Fruit fly (Drosophila melanogaster) whole organism: ENCODE measurements around the gene CG4496.

Experiments
- CG8478 ChIP-seq: fragments of >200 bp; optimal IDR thresholded peaks from 2 replicates; lab custom pipeline; 2018; ENCODE audit warnings: inconsistent platforms
- Dll ChIP-seq: fragments of >200 bp; optimal IDR thresholded peaks from 2 replicates; lab custom pipeline; 2017
- EcR ChIP-seq, 2 experiments: fragments of >200 bp; optimal IDR thresholded peaks; 2 replicates each; lab custom pipeline; 2017; ENCODE audit warnings: missing biosample characterization in 2 of 2, missing genetic modification characterization in 2 of 2, missing genetic modification reagents in 2 of 2
- pan ChIP-seq: fragments of >200 bp; optimal IDR thresholded peaks from 2 replicates; lab custom pipeline; 2017
- psq ChIP-seq: fragments of >200 bp; optimal IDR thresholded peaks from 2 replicates; lab custom pipeline; 2017
- usp ChIP-seq: fragments of >200 bp; optimal IDR thresholded peaks from 2 replicates; lab custom pipeline; 2017; ENCODE audit warnings: missing biosample characterization, missing genetic modification characterization, mixed read lengths

The CG4496 gene

dm6 chr2L:7214885-7215284, 25.1 kb upstream of the CG4496 start:
- no peak for TF ChIP-seq CG8478 (lab: Kevin White, UChicago)
- no peak for TF ChIP-seq Dll (lab: Kevin White, UChicago)
- TF ChIP-seq psq (lab: Kevin White, UChicago): no peak
- TF ChIP-seq usp (GFP tag; lab: Kevin White, UChicago): no peak
- no peak for TF ChIP-seq pan (lab: Kevin White, UChicago)
- TF ChIP-seq EcR (GFP tag; optimal IDR thresholded peaks at IDR 0.05; lab: Kevin White, UChicago): no peak

DNA sequence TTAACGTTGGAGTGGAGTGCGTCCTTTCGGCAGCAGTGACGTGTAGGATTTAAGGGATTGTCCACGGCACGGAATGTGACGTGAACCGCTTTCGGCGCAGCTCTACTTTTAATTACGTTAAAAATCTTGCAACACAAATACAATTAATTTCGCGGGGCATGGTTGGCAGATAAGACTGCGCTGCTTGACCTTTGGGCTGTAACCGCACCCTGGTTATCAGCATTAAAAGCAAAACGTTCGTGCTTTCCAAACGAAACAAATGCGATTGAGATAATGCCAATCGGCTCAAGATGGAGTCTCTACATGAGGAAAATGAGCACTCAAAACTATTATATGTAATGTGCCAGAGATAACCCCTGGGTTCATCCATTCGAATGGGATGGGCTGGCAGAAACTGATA, 23.7 kb upstream of the CG4496 start:
- TF ChIP-seq usp (GFP tag; lab: Kevin White, UChicago) (no peak), EcR (GFP tag; optimal IDR thresholded peaks at IDR 0.05; lab: Kevin White, UChicago) (no peak), psq (lab: Kevin White, UChicago) (no peak), Dll (lab: Kevin White, UChicago) (no peak), pan (lab: Kevin White, UChicago) (no peak), CG8478 (lab: Kevin White, UChicago) (no peak)

DNA sequence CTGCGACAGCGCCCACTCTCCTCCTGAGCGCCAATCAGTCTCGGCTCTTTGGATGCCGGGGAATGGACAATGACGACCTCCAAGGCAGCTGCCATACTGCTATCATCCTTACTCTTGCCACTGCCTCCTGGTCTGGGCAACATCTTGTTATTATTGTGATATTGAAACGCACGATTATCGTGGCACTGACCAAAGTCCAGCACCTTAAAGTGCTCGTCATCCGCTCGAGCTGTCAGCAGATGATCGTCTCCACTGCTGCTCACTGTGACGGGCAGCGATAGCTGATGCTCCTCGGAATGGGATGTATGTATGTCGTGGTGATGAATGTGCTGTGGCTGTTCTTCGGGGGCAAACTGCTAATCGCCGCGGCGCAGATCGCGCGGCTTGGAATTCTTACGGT, 17.9 kb upstream of the CG4496 start:
- no peak for TF ChIP-seq psq (lab: Kevin White, UChicago)
- TF ChIP-seq usp (GFP tag; lab: Kevin White, UChicago): no peak
- no peak for TF ChIP-seq EcR (GFP tag; optimal IDR thresholded peaks at IDR 0.05; lab: Kevin White, UChicago)
- no peak for TF ChIP-seq CG8478 (lab: Kevin White, UChicago)

- TF ChIP-seq Dll (lab: Kevin White, UChicago) (no peak), pan (lab: Kevin White, UChicago) (no peak), psq (lab: Kevin White, UChicago) (no peak), CG8478 (lab: Kevin White, UChicago) (no peak), EcR (GFP tag; optimal IDR thresholded peaks at IDR 0.05; lab: Kevin White, UChicago) (no peak), usp (GFP tag; lab: Kevin White, UChicago) (no peak)
Measured at dm6 chr2L:7204172-7204482, 14.3 kb upstream of the CG4496 start, which contains the start of gene CG4502. Gene CG4502 (minus strand): TSS chr2L:7204264.

dm6 chr2L:7203411-7204171, 13.8 kb upstream of the CG4496 start:
- TF ChIP-seq usp (GFP tag; lab: Kevin White, UChicago): no peak
- no peak for TF ChIP-seq psq (lab: Kevin White, UChicago)
- TF ChIP-seq EcR (GFP tag; optimal IDR thresholded peaks at IDR 0.05; lab: Kevin White, UChicago): no peak
- no peak for TF ChIP-seq pan (lab: Kevin White, UChicago)
- TF ChIP-seq Dll (lab: Kevin White, UChicago): no peak
- TF ChIP-seq CG8478 (lab: Kevin White, UChicago): no peak

dm6 chr2L:7200168-7200567, 10.4 kb upstream of the CG4496 start:
- TF ChIP-seq pan (lab: Kevin White, UChicago) (no peak), usp (GFP tag; lab: Kevin White, UChicago) (no peak)

DNA sequence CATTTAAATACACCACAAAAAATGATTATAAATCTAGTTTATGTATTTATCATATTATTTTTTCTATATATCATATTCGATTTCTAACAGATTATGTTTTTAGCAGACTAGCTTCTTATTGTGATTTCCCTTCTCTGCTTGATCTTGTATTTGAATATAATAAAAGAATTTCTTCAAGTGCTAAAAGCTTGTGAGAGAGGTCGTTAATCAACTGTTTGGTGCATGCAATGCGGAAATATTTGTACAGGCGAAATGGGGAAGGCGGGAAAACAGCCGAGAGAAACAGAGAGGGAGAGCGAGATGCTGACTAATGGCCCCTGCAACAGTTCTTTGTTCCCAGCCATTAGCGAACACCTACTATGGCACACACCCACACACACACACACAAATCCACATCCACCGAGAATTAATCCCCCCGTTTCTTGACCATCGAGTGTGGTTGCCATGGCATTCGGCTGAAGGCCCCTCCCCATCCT, 9.9 kb upstream of the CG4496 start:
- TF ChIP-seq pan (lab: Kevin White, UChicago) (no peak), psq (lab: Kevin White, UChicago) (no peak), Dll (lab: Kevin White, UChicago) (no peak), EcR (GFP tag; optimal IDR thresholded peaks at IDR 0.05; lab: Kevin White, UChicago) (peak in 1 of 2 experiments; percentile 37), usp (GFP tag; lab: Kevin White, UChicago) (no peak), CG8478 (lab: Kevin White, UChicago) (no peak)

- TF ChIP-seq CG8478 (lab: Kevin White, UChicago) (no peak), EcR (GFP tag; optimal IDR thresholded peaks at IDR 0.05; lab: Kevin White, UChicago) (no peak), usp (GFP tag; lab: Kevin White, UChicago) (no peak), Dll (lab: Kevin White, UChicago) (no peak), pan (lab: Kevin White, UChicago) (no peak), psq (lab: Kevin White, UChicago) (no peak)
Measured at dm6 chr2L:7198618-7199017, 8.8 kb upstream of the CG4496 start.

DNA sequence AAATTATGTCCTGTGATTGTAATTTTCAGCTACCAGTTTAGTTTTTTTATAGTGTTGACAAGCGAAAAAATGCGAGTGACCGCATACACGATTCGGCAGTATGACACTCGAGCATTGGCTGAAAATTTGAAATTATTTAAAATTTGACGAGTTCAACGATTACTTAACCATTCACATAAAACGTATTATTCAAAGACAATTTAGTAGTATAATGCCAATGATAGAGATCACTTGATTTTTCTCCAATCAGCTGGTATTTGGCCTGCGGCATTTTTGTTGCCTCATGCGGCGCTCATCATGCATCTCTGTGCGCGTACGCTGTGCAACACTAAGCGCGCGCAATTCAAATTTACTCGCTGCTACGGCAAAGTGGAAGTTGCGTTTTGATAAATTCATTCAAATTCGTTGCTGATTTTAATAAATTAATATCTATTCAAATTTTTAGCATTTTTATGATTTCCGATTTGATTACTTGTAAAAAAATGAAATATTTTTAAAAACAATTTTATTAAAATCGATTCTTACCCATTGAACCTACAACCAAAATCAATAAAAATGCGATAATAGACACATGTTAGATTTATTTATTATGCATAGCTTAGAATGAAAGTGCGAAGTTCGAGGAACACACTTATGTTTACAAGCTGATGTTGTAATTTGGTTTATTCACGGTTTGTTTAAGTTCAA, 4.7 kb upstream of the CG4496 start, which contains the start of gene CG4497:
Gene CG4497, minus strand, starts transcription at position 238 of the 687 bp plus-strand sequence.
- TF ChIP-seq CG8478 (lab: Kevin White, UChicago) (no peak), pan (lab: Kevin White, UChicago) (no peak), Dll (lab: Kevin White, UChicago) (no peak), EcR (GFP tag; optimal IDR thresholded peaks at IDR 0.05; lab: Kevin White, UChicago) (peak in 1 of 2 experiments; percentile 58), psq (lab: Kevin White, UChicago) (no peak), usp (GFP tag; lab: Kevin White, UChicago) (no peak)

DNA sequence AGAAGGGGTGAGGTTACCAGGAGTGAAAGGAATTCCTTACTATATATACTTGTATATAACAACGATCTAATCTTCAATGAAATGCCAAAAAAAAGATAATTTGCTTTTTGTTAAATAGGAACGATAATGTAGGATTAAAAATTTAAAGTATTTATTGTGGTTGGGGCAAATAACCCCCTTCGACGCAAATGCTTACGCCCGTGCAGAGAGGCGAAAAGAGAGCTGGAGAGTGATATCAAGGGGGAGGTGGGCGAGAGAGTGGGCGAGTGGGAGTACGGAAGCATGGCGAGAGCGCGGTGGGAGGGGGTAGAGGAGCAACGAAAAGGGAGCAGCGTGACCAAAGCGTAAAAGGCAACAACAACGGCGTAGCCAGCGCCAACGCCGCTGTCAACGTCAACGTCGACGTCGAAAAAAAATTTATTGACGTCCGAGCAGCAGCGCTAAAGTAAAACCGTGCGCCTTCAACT, 1.2 kb downstream of the CG4496 start:
- no peak for TF ChIP-seq psq (lab: Kevin White, UChicago)
- TF ChIP-seq usp (GFP tag; lab: Kevin White, UChicago): no peak
- TF ChIP-seq Dll (lab: Kevin White, UChicago): peak; percentile 91
- no peak for TF ChIP-seq pan (lab: Kevin White, UChicago)
- TF ChIP-seq CG8478 (lab: Kevin White, UChicago): no peak
- no peak for TF ChIP-seq EcR (GFP tag; optimal IDR thresholded peaks at IDR 0.05; lab: Kevin White, UChicago)

- TF ChIP-seq pan (lab: Kevin White, UChicago) (no peak), CG8478 (lab: Kevin White, UChicago) (no peak), usp (GFP tag; lab: Kevin White, UChicago) (no peak), psq (lab: Kevin White, UChicago) (no peak), EcR (GFP tag; optimal IDR thresholded peaks at IDR 0.05; lab: Kevin White, UChicago) (no peak), Dll (lab: Kevin White, UChicago) (no peak)
Measured at dm6 chr2L:7187920-7188529, 1.8 kb downstream of the CG4496 start.
